Worm (Caenorhabditis elegans) whole organism, mixed stage, embryonic: ENCODE results near the gene F17C11.13.

ENCODE experiments used
- ceh-39 ChIP-seq: fragments of 150-350 bp; optimal IDR thresholded peaks from 2 replicates; lab custom pipeline; 2014; ENCODE audit warnings: missing biosample characterization, missing genetic modification characterization
- elt-3 ChIP-seq: fragments of 150-350 bp; optimal IDR thresholded peaks from 2 replicates; lab custom pipeline; 2014; ENCODE audit warnings: missing biosample characterization, missing genetic modification characterization
- mab-5 ChIP-seq: fragments of 150-350 bp; optimal IDR thresholded peaks from 2 replicates; lab custom pipeline; 2014; ENCODE audit warnings: missing biosample characterization, missing genetic modification characterization
- mep-1 ChIP-seq: fragments of 150-350 bp; optimal IDR thresholded peaks from 2 replicates; lab custom pipeline; 2017; ENCODE audit warnings: missing biosample characterization, missing genetic modification reagents, missing genetic modification characterization, inconsistent platforms
- nhr-76 ChIP-seq: sonication (generic microtip); optimal IDR thresholded peaks from 2 replicates; lab custom pipeline; 2017; ENCODE audit warnings: missing biosample characterization, missing genetic modification characterization
- snpc-4 ChIP-seq: fragments of 150-350 bp; optimal IDR thresholded peaks from 2 replicates; lab custom pipeline; 2014; ENCODE audit warnings: missing biosample characterization, missing genetic modification characterization
- sptf-1 ChIP-seq: sonication (generic microtip); optimal IDR thresholded peaks from 2 replicates; lab custom pipeline; 2017; ENCODE audit warnings: mild to moderate bottlenecking, missing genetic modification characterization, moderate library complexity, missing compliant biosample characterization
- unc-62 ChIP-seq: fragments of 150-350 bp; optimal IDR thresholded peaks from 2 replicates; lab custom pipeline; 2014; ENCODE audit warnings: missing biosample characterization, missing genetic modification reagents, missing genetic modification characterization

DNA sequence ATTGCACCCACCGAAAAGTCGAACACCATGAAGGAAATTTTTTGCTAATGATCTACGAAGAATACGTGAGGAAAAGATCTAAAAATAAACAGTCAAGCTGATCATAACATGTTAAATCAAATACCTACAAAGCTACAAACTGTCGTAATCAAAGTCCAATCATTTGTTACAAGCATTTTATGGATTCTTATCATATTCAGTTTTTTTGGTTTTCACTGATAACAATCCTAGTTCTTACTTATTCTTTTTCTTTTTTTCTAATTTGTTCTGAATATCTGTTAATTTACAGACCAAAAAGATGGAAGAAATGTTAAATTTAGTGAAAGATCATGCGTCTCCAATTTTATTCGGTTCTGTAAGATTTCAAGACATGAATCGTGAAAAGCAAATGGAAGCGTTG lies 891 bp upstream of the F17C11.13 start, which contains the start of gene F17C11.6:
- TF ChIP-seq mab-5 (tag; lab: Kevin White, UChicago) (no peak), unc-62 (GFP tag; lab: Kevin White, UChicago) (no peak), snpc-4 (tag; lab: Kevin White, UChicago) (no peak), sptf-1 (tag; lab: Kevin White, UChicago) (no peak), nhr-76 (no peak), elt-3 (no peak), ceh-39 (tag; lab: Kevin White, UChicago) (no peak), mep-1 (tag; lab: Kevin White, UChicago) (no peak)
